Worm (Caenorhabditis elegans): ENCODE results near the gene sre-3.

The sre-3 gene

DNA sequence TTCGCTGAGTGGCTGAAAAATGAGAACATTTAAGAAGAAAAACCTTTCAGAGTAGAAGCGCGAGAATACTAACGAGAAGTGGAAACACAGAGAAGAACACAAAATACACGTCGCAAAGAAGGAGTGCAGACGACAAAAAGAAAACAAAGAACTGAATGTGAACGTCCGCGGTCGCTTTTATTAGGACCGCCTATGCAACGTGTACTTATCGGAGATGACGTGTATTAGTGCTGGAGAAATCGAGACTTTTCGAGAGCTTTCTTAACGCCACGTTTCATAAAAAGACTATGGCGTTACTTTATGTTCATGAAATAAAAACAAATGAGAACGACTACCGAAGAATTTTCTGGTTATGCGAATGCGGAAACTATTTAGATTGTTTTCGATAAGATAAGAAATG is 33.0 kb upstream of the sre-3 start, which contains the start of gene hsp-4 (continued):
- TF ChIP-seq nhr-12 (tag; optimal IDR thresholded peaks at IDR 0.05): no peak
- TF ChIP-seq mep-1 (tag; optimal IDR thresholded peaks at IDR 0.05): peak; percentile 24
- TF ChIP-seq F16B12.6 (tag; optimal IDR thresholded peaks at IDR 0.05): no peak
- no peak for TF ChIP-seq fos-1 (tag; optimal IDR thresholded peaks at IDR 0.05)
- no peak for TF ChIP-seq nhr-90 (tag; optimal IDR thresholded peaks at IDR 0.05; ENCODE audit: poor library complexity)
- no peak for TF ChIP-seq C16A3.4 (tag; optimal IDR thresholded peaks at IDR 0.05)
- no peak for TF ChIP-seq snu-23 (GFP tag; optimal IDR thresholded peaks at IDR 0.05)
- TF ChIP-seq aha-1 (tag; optimal IDR thresholded peaks at IDR 0.05): no peak
- no peak for TF ChIP-seq efl-1 (optimal IDR thresholded peaks at IDR 0.05)
- no peak for TF ChIP-seq efl-1 (GFP tag; optimal IDR thresholded peaks at IDR 0.05 in 1 of 2)
- TF ChIP-seq mdl-1 (tag; optimal IDR thresholded peaks at IDR 0.05): no peak
- TF ChIP-seq irx-1 (tag; optimal IDR thresholded peaks at IDR 0.05): no peak

ce11 chrII:7353027-7353426 is 32.5 kb upstream of the sre-3 start:
- peak in 1 of 2 experiments; percentile 2 for TF ChIP-seq efl-1 (optimal IDR thresholded peaks at IDR 0.05)
- TF ChIP-seq efl-1 (GFP tag; optimal IDR thresholded peaks at IDR 0.05 in 1 of 2): peak in 1 of 2 experiments; percentile 20
- TF ChIP-seq isw-1 (GFP tag; IDR thresholded peaks at IDR 0.05): no peak

DNA sequence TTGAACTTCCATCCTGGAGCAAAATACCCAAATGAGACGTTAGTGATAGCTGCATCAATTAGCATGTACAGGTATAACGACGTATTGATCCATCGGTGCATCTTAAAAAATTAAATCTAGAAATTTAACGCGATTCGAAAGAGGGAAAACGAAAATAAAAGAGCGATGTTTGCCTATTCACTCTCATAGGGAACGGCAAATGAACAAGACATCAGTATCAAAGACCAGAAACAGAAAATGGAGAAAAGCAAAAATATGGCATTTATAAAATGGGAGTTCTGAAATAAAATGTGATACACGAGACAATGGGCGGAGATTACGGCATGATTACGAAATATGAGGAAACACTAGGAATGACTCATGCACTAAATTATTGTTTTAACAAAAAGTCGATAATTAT is 29.2 kb upstream of the sre-3 start, which contains the start of gene haf-2:
haf-2 (minus strand) TSS at position 101 of the 400 bp plus-strand sequence.
- TF ChIP-seq nhr-71 (tag; optimal IDR thresholded peaks at IDR 0.05) (no peak), ceh-82 (tag; optimal IDR thresholded peaks at IDR 0.05) (no peak), lir-3 (tag; optimal IDR thresholded peaks at IDR 0.05; ENCODE audit: poor library complexity) (no peak), unc-62 (GFP tag; optimal IDR thresholded peaks at IDR 0.05) (no peak), vab-15 (tag; optimal IDR thresholded peaks at IDR 0.05) (no peak), nhr-12 (tag; optimal IDR thresholded peaks at IDR 0.05) (no peak)

ce11 chrII:7356773-7357172 is 28.8 kb upstream of the sre-3 start:
- TF ChIP-seq nhr-11 (tag; optimal IDR thresholded peaks at IDR 0.05) (no peak), C34B4.2 (tag; optimal IDR thresholded peaks at IDR 0.05) (no peak), lin-39 (tag; optimal IDR thresholded peaks at IDR 0.05) (no peak), nhr-90 (tag; optimal IDR thresholded peaks at IDR 0.05; ENCODE audit: poor library complexity) (no peak), nhr-85 (tag) (peak; percentile 5), pag-3 (tag; optimal IDR thresholded peaks at IDR 0.05; ENCODE audit: borderline replicate concordance, insufficient read depth) (no peak), vab-15 (tag; optimal IDR thresholded peaks at IDR 0.05) (no peak), ets-5 (GFP tag; IDR thresholded peaks at IDR 0.05) (no peak), nhr-19 (GFP tag; conservative IDR thresholded peaks at IDR 0.05) (no peak), aly-2 (tag; optimal IDR thresholded peaks at IDR 0.05) (no peak), F16B12.6 (tag; optimal IDR thresholded peaks at IDR 0.05) (no peak), nhr-76 (tag; optimal IDR thresholded peaks at IDR 0.05) (no peak), ceh-63 (GFP tag; optimal IDR thresholded peaks at IDR 0.05) (no peak), ces-1 (GFP tag; optimal IDR thresholded peaks at IDR 0.05) (no peak), fkh-8 (tag; optimal IDR thresholded peaks at IDR 0.05) (no peak), zag-1 (tag; optimal IDR thresholded peaks at IDR 0.05) (no peak), fkh-4 (tag; optimal IDR thresholded peaks at IDR 0.05; ENCODE audit: borderline replicate concordance) (no peak), nhr-71 (tag; optimal IDR thresholded peaks at IDR 0.05) (no peak), ceh-88 (GFP tag; IDR thresholded peaks at IDR 0.05) (no peak), ceh-8 (GFP tag; optimal IDR thresholded peaks at IDR 0.05) (no peak), alr-1 (tag; optimal IDR thresholded peaks at IDR 0.05; ENCODE audit: borderline replicate concordance) (no peak), lsy-2 (tag; optimal IDR thresholded peaks at IDR 0.05) (peak in 1 of 2 experiments; percentile 80), lin-35 (GFP tag; optimal IDR thresholded peaks at IDR 0.05) (peak; percentile 26 to 58), zip-4 (GFP tag; optimal IDR thresholded peaks at IDR 0.05) (no peak), pax-3 (tag; optimal IDR thresholded peaks at IDR 0.05) (no peak), mdl-1 (tag; optimal IDR thresholded peaks at IDR 0.05) (no peak), unc-130 (tag; optimal IDR thresholded peaks at IDR 0.05) (no peak), efl-1 (optimal IDR thresholded peaks at IDR 0.05) (peak; percentile 38 to 51), efl-1 (GFP tag; optimal IDR thresholded peaks at IDR 0.05 in 1 of 2) (peak; percentile 27 to 65), jun-1 (tag; optimal IDR thresholded peaks at IDR 0.05) (no peak), lin-13 (GFP tag; optimal IDR thresholded peaks at IDR 0.05) (no peak), grh-1 (GFP tag; IDR thresholded peaks at IDR 0.05) (no peak), unc-86 (tag; optimal IDR thresholded peaks at IDR 0.05) (no peak), unc-98 (GFP tag; IDR thresholded peaks at IDR 0.05) (no peak), rnt-1 (tag; optimal IDR thresholded peaks at IDR 0.05) (no peak), xbp-1 (tag; optimal IDR thresholded peaks at IDR 0.05) (peak; percentile 67)

All from whole organism, L1 larva.